Worm (Caenorhabditis elegans): ENCODE measurements around the gene Y110A2AL.6.
A peak's percentile ranks its signal among the peaks of the same experiment; 100 is the strongest.

The Y110A2AL.6 gene

ce11 chrII:2841529-2841928, at the start of gene Y110A2AL.6:
Y110A2AL.6 (minus strand) TSS chrII:2841629.
- TF ChIP-seq zip-8 (tag; optimal IDR thresholded peaks at IDR 0.05) (no peak), lin-13 (tag; optimal IDR thresholded peaks at IDR 0.05) (no peak), nhr-2 (tag; optimal IDR thresholded peaks at IDR 0.05) (no peak), ztf-11 (tag; optimal IDR thresholded peaks at IDR 0.05) (no peak), unc-120 (tag; optimal IDR thresholded peaks at IDR 0.05; ENCODE audit: poor library complexity, severe bottlenecking) (no peak), nhr-237 (tag; optimal IDR thresholded peaks at IDR 0.05) (no peak), pha-4 (tag; optimal IDR thresholded peaks at IDR 0.05) (no peak), mep-1 (tag; optimal IDR thresholded peaks at IDR 0.05) (no peak), tbx-8 (GFP tag; optimal IDR thresholded peaks at IDR 0.05) (no peak), ces-1 (GFP tag; optimal IDR thresholded peaks at IDR 0.05) (no peak), M03D4.4 (tag; optimal IDR thresholded peaks at IDR 0.05) (no peak), blmp-1 (tag; optimal IDR thresholded peaks at IDR 0.05) (no peak), sptf-1 (tag; optimal IDR thresholded peaks at IDR 0.05) (no peak)

- peak; percentile 69 for TF ChIP-seq lsy-2 (tag; optimal IDR thresholded peaks at IDR 0.05)
- no peak for TF ChIP-seq zip-8 (tag; optimal IDR thresholded peaks at IDR 0.05)
- TF ChIP-seq unc-120 (tag; optimal IDR thresholded peaks at IDR 0.05; ENCODE audit: poor library complexity, severe bottlenecking), result no peak
- peak; percentile 80 for TF ChIP-seq pha-4 (tag; optimal IDR thresholded peaks at IDR 0.05)
- peak; percentile 50 for TF ChIP-seq nhr-237 (tag; optimal IDR thresholded peaks at IDR 0.05)
- TF ChIP-seq ham-2 (GFP tag; optimal IDR thresholded peaks at IDR 0.05), result no peak
- TF ChIP-seq nhr-76 (tag; optimal IDR thresholded peaks at IDR 0.05), result no peak
- TF ChIP-seq elt-3 (tag; optimal IDR thresholded peaks at IDR 0.05), result peak; percentile 27
- TF ChIP-seq elt-1 (tag; optimal IDR thresholded peaks at IDR 0.05; ENCODE audit: borderline replicate concordance, insufficient read depth), result no peak
- TF ChIP-seq tbx-8 (GFP tag; optimal IDR thresholded peaks at IDR 0.05), result no peak
- peak; percentile 63 for TF ChIP-seq cnd-1 (tag; optimal IDR thresholded peaks at IDR 0.05)
- peak; percentile 10 for TF ChIP-seq drap-1 (GFP tag; optimal IDR thresholded peaks at IDR 0.05)
- no peak for TF ChIP-seq snpc-4 (tag; optimal IDR thresholded peaks at IDR 0.05)
- TF ChIP-seq sem-2 (GFP tag; optimal IDR thresholded peaks at IDR 0.05), result no peak
- TF ChIP-seq hlh-1 (tag; optimal IDR thresholded peaks at IDR 0.05), result no peak
- TF ChIP-seq nhr-2 (tag; optimal IDR thresholded peaks at IDR 0.05), result peak; percentile 9
- peak; percentile 76 for TF ChIP-seq sptf-1 (tag; optimal IDR thresholded peaks at IDR 0.05)
- TF ChIP-seq lin-32 (GFP tag; optimal IDR thresholded peaks at IDR 0.05), result peak; percentile 1
- TF ChIP-seq ces-1 (GFP tag; optimal IDR thresholded peaks at IDR 0.05), result peak; percentile 78
- TF ChIP-seq ceh-83 (GFP tag; optimal IDR thresholded peaks at IDR 0.05), result no peak
- peak; percentile 85 for TF ChIP-seq mep-1 (tag; optimal IDR thresholded peaks at IDR 0.05)
- TF ChIP-seq nhr-12 (tag; optimal IDR thresholded peaks at IDR 0.05), result no peak
- TF ChIP-seq blmp-1 (tag; optimal IDR thresholded peaks at IDR 0.05), result no peak
- TF ChIP-seq M03D4.4 (tag; optimal IDR thresholded peaks at IDR 0.05), result no peak
- TF ChIP-seq flh-1 (GFP tag; optimal IDR thresholded peaks at IDR 0.05), result no peak
- peak; percentile 55 for TF ChIP-seq ceh-39 (tag; optimal IDR thresholded peaks at IDR 0.05)
- no peak for TF ChIP-seq bed-3 (GFP tag; optimal IDR thresholded peaks at IDR 0.05)
- no peak for TF ChIP-seq unc-62 (GFP tag; optimal IDR thresholded peaks at IDR 0.05)
- no peak for TF ChIP-seq nhr-28 (tag; optimal IDR thresholded peaks at IDR 0.05)
- no peak for TF ChIP-seq ceh-43 (GFP tag; optimal IDR thresholded peaks at IDR 0.05)
- TF ChIP-seq mls-2 (tag; optimal IDR thresholded peaks at IDR 0.05), result peak; percentile 55
- TF ChIP-seq mab-5 (tag; optimal IDR thresholded peaks at IDR 0.05), result no peak
- no peak for TF ChIP-seq unc-39 (tag; optimal IDR thresholded peaks at IDR 0.05)
- TF ChIP-seq ztf-11 (tag; optimal IDR thresholded peaks at IDR 0.05), result no peak
- peak; percentile 88 for TF ChIP-seq lin-13 (tag; optimal IDR thresholded peaks at IDR 0.05)
Measured at ce11 chrII:2888957-2889630, 47.7 kb upstream of the Y110A2AL.6 start, which contains the start of gene pinn-1. pinn-1 (minus strand) TSS chrII:2889007.

All from whole organism, mixed stage, embryonic.